Fruit fly (Drosophila melanogaster) whole organism, embryonic: ENCODE data around the gene vib.
A peak's percentile ranks its signal among the peaks of the same experiment; 100 is the strongest.

Experiments
- B-H1 ChIP-seq: fragments of 200-800 bp; sonication (Bioruptor generic); IDR thresholded peaks from 3 replicates; pipeline ENCODE4 v1.3.6; 2022; ENCODE audit warnings: missing biosample characterization, missing genetic modification characterization
- B-H2 ChIP-seq: fragments of 200-800 bp; sonication (Bioruptor generic); optimal IDR thresholded peaks from 2 replicates; lab custom pipeline; 2018; ENCODE audit warnings: missing biosample characterization, mild to moderate bottlenecking, missing genetic modification characterization
- Bdp1 ChIP-seq: fragments of 200-800 bp; sonication (Bioruptor generic); optimal IDR thresholded peaks from 3 replicates; lab custom pipeline; 2016; ENCODE audit warnings: missing biosample characterization, missing genetic modification characterization
- CG10209 ChIP-seq: fragments of 200-800 bp; sonication (Bioruptor generic); optimal IDR thresholded peaks from 3 replicates; lab custom pipeline; 2017; ENCODE audit warnings: missing biosample characterization, mild to moderate bottlenecking, missing genetic modification characterization, missing genetic modification reagents
- CG11398 ChIP-seq: fragments of 200-800 bp; sonication (Bioruptor generic); optimal IDR thresholded peaks from 2 replicates; lab custom pipeline; 2016; ENCODE audit warnings: missing biosample characterization, missing genetic modification characterization
- CG11695 ChIP-seq: fragments of 200-800 bp; sonication (Bioruptor generic); IDR thresholded peaks from 3 replicates; pipeline ENCODE4 v1.3.6; 2022; ENCODE audit warnings: missing biosample characterization, missing genetic modification characterization
- CG12769 ChIP-seq: fragments of 200-800 bp; sonication (Bioruptor generic); optimal IDR thresholded peaks from 2 replicates; lab custom pipeline; 2019; ENCODE audit warnings: missing biosample characterization, mild to moderate bottlenecking, missing genetic modification characterization, moderate library complexity
- CG15601 ChIP-seq: fragments of 200-800 bp; sonication (Bioruptor generic); optimal IDR thresholded peaks from 3 replicates; lab custom pipeline; 2019; ENCODE audit warnings: missing biosample characterization, mild to moderate bottlenecking, missing genetic modification characterization, moderate library complexity
- CG16779 ChIP-seq: fragments of 200-800 bp; sonication (Bioruptor generic); IDR thresholded peaks from 2 replicates; pipeline ENCODE4 v1.3.6; 2022; ENCODE audit warnings: missing biosample characterization, missing genetic modification characterization
- CG17186 ChIP-seq: fragments of 200-800 bp; sonication (Bioruptor generic); optimal IDR thresholded peaks from 3 replicates; lab custom pipeline; 2017; ENCODE audit warnings: missing biosample characterization, missing genetic modification reagents, missing genetic modification characterization
- CG17385 ChIP-seq: fragments of 200-800 bp; sonication (Bioruptor generic); optimal IDR thresholded peaks from 3 replicates; lab custom pipeline; 2018; ENCODE audit warnings: missing biosample characterization, mild to moderate bottlenecking, missing genetic modification characterization
- CG2678 ChIP-seq: fragments of 200-800 bp; sonication (Bioruptor generic); optimal IDR thresholded peaks from 3 replicates; lab custom pipeline; 2019; ENCODE audit warnings: missing biosample characterization, mild to moderate bottlenecking, missing genetic modification characterization, moderate library complexity
- CG30431 ChIP-seq: fragments of 200-800 bp; sonication (Bioruptor generic); optimal IDR thresholded peaks from 2 replicates; lab custom pipeline; 2017; ENCODE audit warnings: missing biosample characterization, missing genetic modification characterization
- CG3281 ChIP-seq: fragments of 200-800 bp; sonication (Bioruptor generic); optimal IDR thresholded peaks from 3 replicates; lab custom pipeline; 2017; ENCODE audit warnings: missing biosample characterization, mild to moderate bottlenecking, missing genetic modification characterization
- CG34224 ChIP-seq: fragments of 200-800 bp; sonication (Bioruptor generic); IDR thresholded peaks from 3 replicates; pipeline ENCODE4 v1.3.6; 2022; ENCODE audit warnings: missing biosample characterization, missing genetic modification characterization; ENCODE audit not compliant: partially characterized antibody
- CG6765 ChIP-seq: fragments of 200-800 bp; sonication (Bioruptor generic); optimal IDR thresholded peaks from 3 replicates; lab custom pipeline; 2017; ENCODE audit warnings: missing biosample characterization, mild to moderate bottlenecking, missing genetic modification characterization
- CG6813 ChIP-seq: fragments of 200-800 bp; sonication (Bioruptor generic); optimal IDR thresholded peaks from 2 replicates; lab custom pipeline; 2017; ENCODE audit warnings: missing biosample characterization, missing genetic modification characterization, mild to moderate bottlenecking, moderate library complexity, missing genetic modification reagents
- CTCF ChIP-seq: fragments of 200-800 bp; sonication (Bioruptor generic); optimal IDR thresholded peaks from 2 replicates; lab custom pipeline; 2017; ENCODE audit warnings: missing biosample characterization, mild to moderate bottlenecking, missing genetic modification characterization, moderate library complexity
- Chrac-16 ChIP-seq: fragments of 200-800 bp; sonication (Bioruptor generic); optimal IDR thresholded peaks from 3 replicates; lab custom pipeline; 2016; ENCODE audit warnings: missing biosample characterization, missing genetic modification characterization
- CkIIα-i1 ChIP-seq: fragments of 200-800 bp; sonication (Bioruptor generic); IDR thresholded peaks from 2 replicates; pipeline ENCODE4 v1.3.6; 2022; ENCODE audit warnings: missing biosample characterization, missing genetic modification characterization
- Deaf1 ChIP-seq: fragments of 200-800 bp; optimal IDR thresholded peaks from 3 replicates; lab custom pipeline; 2019; ENCODE audit warnings: missing biosample characterization, mild to moderate bottlenecking, missing genetic modification characterization, moderate library complexity
- Fer1 ChIP-seq: fragments of 200-800 bp; sonication (Bioruptor generic); optimal IDR thresholded peaks from 2 replicates; lab custom pipeline; 2017; ENCODE audit warnings: missing biosample characterization, mild to moderate bottlenecking, missing genetic modification characterization
- Fer3 ChIP-seq: fragments of 200-800 bp; sonication (Bioruptor generic); optimal IDR thresholded peaks from 2 replicates; lab custom pipeline; 2018; ENCODE audit warnings: missing biosample characterization, mild to moderate bottlenecking, missing genetic modification characterization, moderate library complexity
- HLH54F ChIP-seq: fragments of 200-800 bp; sonication (Bioruptor generic); optimal IDR thresholded peaks from 3 replicates; lab custom pipeline; 2016; ENCODE audit warnings: missing biosample characterization, missing genetic modification characterization
- Hand ChIP-seq: fragments of 200-800 bp; sonication (Bioruptor generic); optimal IDR thresholded peaks from 2 replicates; lab custom pipeline; 2017; ENCODE audit warnings: mild to moderate bottlenecking, missing biosample characterization, missing genetic modification reagents, missing genetic modification characterization
- Hr78 ChIP-seq, 2 experiments: fragments of 200-800 bp in 1 of 2; fragments of >200 bp in 1 of 2; sonication (Bioruptor generic) in 1 of 2; optimal IDR thresholded peaks; 2 replicates each; lab custom pipeline; 2017 to 2019; ENCODE audit warnings: missing biosample characterization in 2 of 2, missing genetic modification characterization in 2 of 2, mild to moderate bottlenecking in 1 of 2, moderate library complexity in 1 of 2
- Lim3 ChIP-seq: fragments of 200-800 bp; sonication (Bioruptor generic); IDR thresholded peaks from 2 replicates; pipeline ENCODE4 v1.3.6; 2022; ENCODE audit warnings: missing biosample characterization, missing genetic modification characterization
- NC2α ChIP-seq: fragments of 200-800 bp; sonication (Bioruptor generic); optimal IDR thresholded peaks from 2 replicates; lab custom pipeline; 2016; ENCODE audit warnings: missing biosample characterization, missing genetic modification characterization
- NFAT ChIP-seq: fragments of 200-800 bp; sonication (Bioruptor generic); IDR thresholded peaks from 2 replicates; pipeline ENCODE4 v1.3.6; 2022; ENCODE audit warnings: missing biosample characterization, missing genetic modification characterization
- Nf-YB ChIP-seq: fragments of 200-800 bp; sonication (Bioruptor generic); optimal IDR thresholded peaks from 3 replicates; lab custom pipeline; 2019; ENCODE audit warnings: missing biosample characterization, mild to moderate bottlenecking, missing genetic modification characterization, moderate library complexity
- Rx ChIP-seq: fragments of 200-800 bp; sonication (Bioruptor generic); IDR thresholded peaks from 2 replicates; pipeline ENCODE4 v1.3.6; 2022; ENCODE audit warnings: missing biosample characterization, missing genetic modification characterization
- Sin3A ChIP-seq: fragments of >200 bp; optimal IDR thresholded peaks from 2 replicates; lab custom pipeline; 2018
- ab ChIP-seq: fragments of 200-800 bp; sonication (Bioruptor generic); optimal IDR thresholded peaks from 2 replicates; lab custom pipeline; 2016; ENCODE audit warnings: missing biosample characterization, missing genetic modification characterization
- abd-A ChIP-seq: fragments of 200-800 bp; sonication (Bioruptor generic); optimal IDR thresholded peaks from 3 replicates; lab custom pipeline; 2019; ENCODE audit warnings: missing biosample characterization, mild to moderate bottlenecking, missing genetic modification characterization, moderate library complexity
- caup ChIP-seq: fragments of 200-800 bp; sonication (Bioruptor generic); optimal IDR thresholded peaks from 3 replicates; lab custom pipeline; 2017; ENCODE audit warnings: missing biosample characterization, mild to moderate bottlenecking, missing genetic modification characterization, moderate library complexity; ENCODE audit not compliant: severe bottlenecking
- cg ChIP-seq: fragments of 200-800 bp; sonication (Bioruptor generic); optimal IDR thresholded peaks from 3 replicates; lab custom pipeline; 2019; ENCODE audit warnings: missing biosample characterization, mild to moderate bottlenecking, missing genetic modification characterization, moderate library complexity
- chif ChIP-seq, 2 experiments: fragments of 200-800 bp; sonication (Bioruptor generic); optimal IDR thresholded peaks; 3 replicates each; lab custom pipeline; 2016; ENCODE audit warnings: missing biosample characterization in 2 of 2, missing genetic modification characterization in 2 of 2
- crol ChIP-seq: fragments of 200-800 bp; sonication (Bioruptor generic); IDR thresholded peaks from 2 replicates; pipeline ENCODE4 v1.3.6; 2022; ENCODE audit warnings: missing biosample characterization, missing genetic modification characterization
- dmrt11E ChIP-seq: fragments of 200-800 bp; sonication (Bioruptor generic); optimal IDR thresholded peaks from 3 replicates; lab custom pipeline; 2018; ENCODE audit warnings: missing biosample characterization, mild to moderate bottlenecking, missing genetic modification characterization, moderate library complexity
- ewg ChIP-seq: fragments of 200-800 bp; sonication (Bioruptor generic); optimal IDR thresholded peaks from 3 replicates; lab custom pipeline; 2017; ENCODE audit warnings: mild to moderate bottlenecking, missing biosample characterization, missing genetic modification reagents, missing genetic modification characterization
- exex ChIP-seq: fragments of 200-800 bp; sonication (Bioruptor generic); optimal IDR thresholded peaks from 4 replicates; lab custom pipeline; 2018; ENCODE audit warnings: missing biosample characterization, mild to moderate bottlenecking, missing genetic modification characterization, moderate library complexity
- ftz-f1 ChIP-seq: fragments of 200-800 bp; sonication (Bioruptor generic); optimal IDR thresholded peaks from 2 replicates; lab custom pipeline; 2016; ENCODE audit warnings: missing biosample characterization, missing genetic modification characterization
- fu2 ChIP-seq: fragments of 200-800 bp; sonication (Bioruptor generic); optimal IDR thresholded peaks from 2 replicates; lab custom pipeline; 2016; ENCODE audit warnings: missing biosample characterization, missing genetic modification characterization
- grn ChIP-seq: fragments of 200-800 bp; sonication (Bioruptor generic); optimal IDR thresholded peaks from 3 replicates; lab custom pipeline; 2017; ENCODE audit warnings: missing biosample characterization, missing genetic modification characterization
- gro ChIP-seq: fragments of 200-800 bp; sonication (Bioruptor generic); optimal IDR thresholded peaks from 2 replicates; lab custom pipeline; 2016; ENCODE audit warnings: missing biosample characterization, missing genetic modification characterization
- inv ChIP-seq: fragments of 200-800 bp; sonication (Bioruptor generic); IDR thresholded peaks from 2 replicates; pipeline ENCODE4 v1.3.6; 2022; ENCODE audit warnings: missing biosample characterization, missing genetic modification characterization; ENCODE audit not compliant: partially characterized antibody
- org-1 ChIP-seq: fragments of 200-800 bp; sonication (Bioruptor generic); optimal IDR thresholded peaks from 2 replicates; lab custom pipeline; 2017; ENCODE audit warnings: missing biosample characterization, missing genetic modification characterization
- pfk ChIP-seq: fragments of 200-800 bp; sonication (Bioruptor generic); optimal IDR thresholded peaks from 2 replicates; lab custom pipeline; 2018; ENCODE audit warnings: missing biosample characterization, mild to moderate bottlenecking, missing genetic modification characterization, moderate library complexity
- sens-2 ChIP-seq: fragments of 200-800 bp; sonication (Bioruptor generic); IDR thresholded peaks from 2 replicates; pipeline ENCODE4 v1.3.6; 2022; ENCODE audit warnings: missing biosample characterization, missing genetic modification characterization
- sqz ChIP-seq: fragments of 200-800 bp; sonication (Bioruptor generic); optimal IDR thresholded peaks from 3 replicates; lab custom pipeline; 2018; ENCODE audit warnings: missing biosample characterization, mild to moderate bottlenecking, missing genetic modification characterization
- wdn ChIP-seq: fragments of 200-800 bp; sonication (Bioruptor generic); IDR thresholded peaks from 2 replicates; pipeline ENCODE4 v1.3.6; 2022; ENCODE audit warnings: missing biosample characterization, missing genetic modification characterization

The vib gene

DNA sequence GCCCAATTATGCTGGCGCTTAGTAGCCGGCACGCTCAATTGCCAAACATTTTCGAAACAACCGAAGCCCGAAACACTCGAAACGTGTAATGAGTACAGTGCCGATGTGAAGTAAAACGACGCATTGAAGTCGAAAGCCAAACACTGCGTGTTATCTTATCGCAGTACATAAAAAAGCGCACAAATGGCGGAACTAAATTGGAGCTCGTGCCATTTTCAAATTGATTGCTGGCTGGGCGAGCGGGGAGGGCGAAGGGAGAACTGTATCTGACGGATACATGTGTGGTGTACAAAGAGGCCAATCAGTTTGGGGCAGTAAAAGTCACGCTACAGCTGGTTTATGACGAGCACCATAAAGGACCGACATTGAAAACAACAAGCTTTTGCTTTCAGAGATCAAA is 3.1 kb downstream of the vib start (continued):
- TF ChIP-seq Fer3 (tag; lab: Kevin White, UChicago) = peak; percentile 0
- peak; percentile 3 for TF ChIP-seq Hand (GFP tag; lab: Kevin White, UChicago)
- TF ChIP-seq wdn (GFP tag; lab: Robert Waterston, UW) = peak; percentile 36; the same call in 1 of the 2 replicates
- TF ChIP-seq gro (GFP tag; lab: Kevin White, UChicago) = peak; percentile 62
- no peak for TF ChIP-seq NC2α
- peak; percentile 42 for TF ChIP-seq sqz (GFP tag; lab: Kevin White, UChicago)
- no peak for TF ChIP-seq cg (GFP tag; lab: Kevin White, UChicago)
- no peak for TF ChIP-seq ab
- TF ChIP-seq pfk (GFP tag; lab: Kevin White, UChicago) = peak; percentile 29
- no peak for TF ChIP-seq Sin3A (lab: Kevin White, UChicago)
- TF ChIP-seq org-1 (GFP tag; lab: Kevin White, UChicago) = no peak
- TF ChIP-seq CG17385 = peak; percentile 11
- 0 out of 2 replicates have a peak, but pooled peaks have one; percentile 11 for TF ChIP-seq inv (GFP tag; lab: Robert Waterston, UW)
- TF ChIP-seq chif (GFP tag; optimal IDR thresholded peaks at IDR 0.05; lab: Kevin White, UChicago) = no peak
- TF ChIP-seq CG11398 = no peak
- TF ChIP-seq exex (tag; lab: Kevin White, UChicago) = peak; percentile 93
- TF ChIP-seq Nf-YB (GFP tag; lab: Kevin White, UChicago) = peak; percentile 26
- TF ChIP-seq CG12769 (tag; lab: Kevin White, UChicago) = peak; percentile 76
- TF ChIP-seq CTCF (GFP tag; lab: Kevin White, UChicago) = no peak
- no peak for TF ChIP-seq Chrac-16 (GFP tag; lab: Kevin White, UChicago)
- TF ChIP-seq CG34224 (GFP tag; lab: Robert Waterston, UW) = no peak
- no peak for TF ChIP-seq CG10209
- TF ChIP-seq CG2678 (tag; lab: Kevin White, UChicago) = peak; percentile 46
- no peak for TF ChIP-seq Rx (GFP tag; lab: Robert Waterston, UW)
- no peak for TF ChIP-seq CG15601 (tag; lab: Kevin White, UChicago)
- no peak for TF ChIP-seq CG6765 (GFP tag; lab: Kevin White, UChicago)
- peak in 1 of 2 experiments; percentile 82 for TF ChIP-seq Hr78 (GFP tag; optimal IDR thresholded peaks at IDR 0.05; lab: Kevin White, UChicago)
- no peak for TF ChIP-seq CG11695 (GFP tag; lab: Robert Waterston, UW)
- no peak for TF ChIP-seq dmrt11E
- TF ChIP-seq B-H2 (GFP tag; lab: Kevin White, UChicago) = peak; percentile 61
- TF ChIP-seq caup (GFP tag; lab: Kevin White, UChicago) = peak; percentile 66
- no peak for TF ChIP-seq CkIIα-i1
- TF ChIP-seq CG30431 (GFP tag; lab: Kevin White, UChicago) = no peak
- no peak for TF ChIP-seq CG17186 (GFP tag; lab: Kevin White, UChicago)
- TF ChIP-seq CG3281 (GFP tag; lab: Kevin White, UChicago) = peak; percentile 28
- TF ChIP-seq ewg = no peak
- TF ChIP-seq CG16779 (GFP tag; lab: Robert Waterston, UW) = no peak
- peak; percentile 20 for TF ChIP-seq ftz-f1 (GFP tag; lab: Kevin White, UChicago)
- peak; percentile 75 for TF ChIP-seq Deaf1 (tag; lab: Kevin White, UChicago)
- TF ChIP-seq fu2 (GFP tag; lab: Kevin White, UChicago) = no peak
- TF ChIP-seq Fer1 (GFP tag; lab: Kevin White, UChicago) = peak; percentile 48
- TF ChIP-seq Bdp1 (GFP tag; lab: Kevin White, UChicago) = no peak
- peak; percentile 37; the same call in 1 of the 2 replicates for TF ChIP-seq Lim3 (GFP tag; lab: Robert Waterston, UW)
- TF ChIP-seq HLH54F = no peak
- peak; percentile 45 for TF ChIP-seq grn (GFP tag; lab: Kevin White, UChicago)
- peak; percentile 16 for TF ChIP-seq CG6813 (GFP tag; lab: Kevin White, UChicago)
- TF ChIP-seq crol (GFP tag; lab: Robert Waterston, UW) = peak; percentile 91
- no peak for TF ChIP-seq B-H1 (GFP tag; lab: Robert Waterston, UW)
- 0 out of 2 replicates have a peak, but pooled peaks have one; percentile 13 for TF ChIP-seq sens-2
- TF ChIP-seq abd-A (tag; lab: Kevin White, UChicago) = peak; percentile 51
- no peak for TF ChIP-seq NFAT (GFP tag; lab: Robert Waterston, UW)
